Worm (Caenorhabditis elegans): Measurements from ENCODE around the gene fbxb-51.

- TF ChIP-seq aly-1 (tag; optimal IDR thresholded peaks at IDR 0.05), result no peak
- TF ChIP-seq ets-7 (tag; optimal IDR thresholded peaks at IDR 0.05), result no peak
- no peak for TF ChIP-seq hmg-4 (GFP tag; optimal IDR thresholded peaks at IDR 0.05)
- no peak for TF ChIP-seq ama-1 (optimal IDR thresholded peaks at IDR 0.05)
- TF ChIP-seq sea-1 (GFP tag; conservative IDR thresholded peaks at IDR 0.05), result no peak
- TF ChIP-seq B0310.2 (tag; optimal IDR thresholded peaks at IDR 0.05), result no peak
- TF ChIP-seq ceh-36 (tag; optimal IDR thresholded peaks at IDR 0.05), result no peak
Measured at ce11 chrII:1503663-1504062, 46.8 kb upstream of the fbxb-51 start.
